Worm (Caenorhabditis elegans) whole organism, young adult: ENCODE results near the gene ZK792.7.

Experiments
- akir-1 ChIP-seq: fragments of 200-800 bp; sonication (Bioruptor generic); optimal IDR thresholded peaks from 2 replicates; lab custom pipeline; 2018; ENCODE audit warnings: mild to moderate bottlenecking, missing genetic modification characterization, moderate library complexity, missing compliant biosample characterization
- ama-1 ChIP-seq, 3 experiments: fragments of 150-350 bp in 1 of 3; sonication (generic microtip) in 2 of 3; optimal IDR thresholded peaks; 2 replicates each; lab custom pipeline; 2014 to 2018; ENCODE audit warnings: missing biosample characterization in 2 of 3, missing genetic modification characterization in 2 of 3, missing genetic modification reagents in 2 of 3
- ceh-91 ChIP-seq: fragments of 200-800 bp; sonication (Bioruptor generic); IDR thresholded peaks from 2 replicates; pipeline ENCODE4 v1.3.6; 2022; ENCODE audit warnings: missing genetic modification reagents, missing genetic modification characterization, missing compliant biosample characterization
- rec-8 ChIP-seq, 2 experiments: sonication (generic microtip); optimal IDR thresholded peaks; 2 replicates each; lab custom pipeline; 2016; ENCODE audit warnings: mild to moderate bottlenecking in 2 of 2, missing genetic modification characterization in 2 of 2, missing genetic modification reagents in 2 of 2, missing genotype in 2 of 2, missing biosample characterization in 1 of 2, missing compliant biosample characterization in 1 of 2, moderate library complexity in 1 of 2

- TF ChIP-seq ama-1 (optimal IDR thresholded peaks at IDR 0.05; lab: Kevin White, UChicago) (no peak), ama-1 (GFP tag; optimal IDR thresholded peaks at IDR 0.05; lab: Kevin White, UChicago) (no peak), ceh-91 (no peak), akir-1 (no peak), rec-8 (tag; optimal IDR thresholded peaks at IDR 0.05; lab: Kevin White, UChicago) (no peak)
Measured at ce11 chrIV:11700752-11701151, 6.5 kb downstream of the ZK792.7 start, which contains the start of gene dpy-20.
